Worm (Caenorhabditis elegans): ENCODE results near the gene F15H10.7.

- TF ChIP-seq Y48G9A.11 (GFP tag; IDR thresholded peaks at IDR 0.05) = no peak
- no peak for TF ChIP-seq nhr-76 (tag; optimal IDR thresholded peaks at IDR 0.05)
- TF ChIP-seq unc-62 (GFP tag; optimal IDR thresholded peaks at IDR 0.05 in 1 of 2) = no peak
- TF ChIP-seq unc-62 (tag; optimal IDR thresholded peaks at IDR 0.05) = no peak
- no peak for TF ChIP-seq hlh-30 (tag; optimal IDR thresholded peaks at IDR 0.05; ENCODE audit: insufficient read depth)
- TF ChIP-seq lin-13 (GFP tag; optimal IDR thresholded peaks at IDR 0.05) = no peak
- TF ChIP-seq aly-2 (tag; optimal IDR thresholded peaks at IDR 0.05) = no peak
- TF ChIP-seq R02D3.7 (tag; optimal IDR thresholded peaks at IDR 0.05) = no peak
- TF ChIP-seq daf-12 (tag; optimal IDR thresholded peaks at IDR 0.05) = no peak
- TF ChIP-seq mdl-1 (tag; optimal IDR thresholded peaks at IDR 0.05) = no peak
- no peak for TF ChIP-seq egl-27 (tag; optimal IDR thresholded peaks at IDR 0.05)
- TF ChIP-seq ZK546.5 (tag; optimal IDR thresholded peaks at IDR 0.05) = no peak
- TF ChIP-seq nhr-6 (tag; optimal IDR thresholded peaks at IDR 0.05) = no peak
- TF ChIP-seq nhr-77 (tag; optimal IDR thresholded peaks at IDR 0.05) = no peak
- no peak for TF ChIP-seq lsy-2 (tag; optimal IDR thresholded peaks at IDR 0.05)
Observed at ce11 chrV:10393708-10394107, 12.5 kb downstream of the F15H10.7 start.

All from whole organism, L4 larva.